Fruit fly (Drosophila melanogaster) Kc167 (cell line): ENCODE data around the gene CSN8.

Experiments
- Myc ChIP-seq: fragments of >200 bp; optimal IDR thresholded peaks from 2 replicates; lab custom pipeline; 2017; ENCODE audit warnings: missing external identifiers
- Sin3A ChIP-seq: fragments of >200 bp; optimal IDR thresholded peaks from 2 replicates; lab custom pipeline; 2018; ENCODE audit warnings: missing external identifiers
- h ChIP-seq: fragments of >200 bp; optimal IDR thresholded peaks from 3 replicates; lab custom pipeline; 2018; ENCODE audit warnings: missing external identifiers
- insv ChIP-seq: fragments of >200 bp; optimal IDR thresholded peaks from 3 replicates; lab custom pipeline; 2018; ENCODE audit warnings: missing external identifiers
- psq ChIP-seq: fragments of >200 bp; optimal IDR thresholded peaks from 2 replicates; lab custom pipeline; 2017; ENCODE audit warnings: missing external identifiers
- ttk ChIP-seq: sonication (Bioruptor generic); optimal IDR thresholded peaks from 2 replicates; lab custom pipeline; 2017; ENCODE audit warnings: missing external identifiers

The CSN8 gene

DNA sequence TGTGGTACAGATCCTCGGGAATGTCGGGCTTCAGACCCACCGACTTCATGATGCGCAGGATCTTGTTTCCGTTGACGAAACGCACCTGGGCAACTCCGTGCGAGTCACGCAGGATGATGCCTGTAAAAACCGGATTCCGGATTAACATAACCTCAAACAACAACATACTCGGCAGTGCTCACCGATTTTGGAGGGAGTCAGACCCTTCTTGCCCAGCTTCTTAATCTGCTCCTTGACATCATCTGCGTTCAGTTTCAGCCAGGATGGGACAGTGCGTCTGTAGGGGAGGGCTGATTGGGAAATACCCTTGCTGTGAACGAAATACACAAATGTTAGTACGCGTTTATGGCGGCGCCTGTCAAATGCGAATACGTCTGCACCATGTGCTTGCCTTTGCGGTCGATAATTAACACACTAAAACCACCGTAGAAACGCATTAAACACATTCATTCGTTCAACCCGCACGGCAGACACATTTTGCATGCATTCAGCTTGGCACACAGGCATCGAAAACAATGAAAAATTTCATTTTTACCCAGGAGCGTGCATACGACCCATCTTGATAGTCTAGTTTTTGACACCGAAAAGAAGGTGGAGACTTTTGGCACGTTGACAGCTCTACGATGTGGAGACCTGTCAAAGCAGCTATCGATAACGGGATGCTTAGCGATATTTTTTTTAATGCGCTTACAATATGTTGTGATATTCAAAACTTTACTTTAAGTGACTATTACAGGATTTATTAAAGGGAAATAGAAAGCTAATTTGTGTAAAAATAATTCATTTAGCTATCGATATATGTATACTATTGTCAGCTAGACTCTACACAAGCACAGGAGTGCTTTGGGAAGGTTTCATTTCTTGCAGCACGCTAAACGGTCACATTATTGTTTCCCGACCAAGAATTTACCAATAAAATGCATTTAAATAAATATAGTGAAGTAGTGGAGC lies at the start of gene CSN8, which contains the start of gene RpS13:
Gene CSN8, plus strand, starts transcription at position 850 of the 951 bp plus-strand sequence.
Gene RpS13, minus strand, starts transcription at position 657 of the 951 bp plus-strand sequence.
- no peak for TF ChIP-seq h (lab: Kevin White, UChicago)
- no peak for TF ChIP-seq Sin3A (lab: Kevin White, UChicago)
- no peak for TF ChIP-seq ttk (lab: Kevin White, UChicago)
- TF ChIP-seq Myc = no peak
- TF ChIP-seq psq = no peak
- no peak for TF ChIP-seq insv (lab: Kevin White, UChicago)

DNA sequence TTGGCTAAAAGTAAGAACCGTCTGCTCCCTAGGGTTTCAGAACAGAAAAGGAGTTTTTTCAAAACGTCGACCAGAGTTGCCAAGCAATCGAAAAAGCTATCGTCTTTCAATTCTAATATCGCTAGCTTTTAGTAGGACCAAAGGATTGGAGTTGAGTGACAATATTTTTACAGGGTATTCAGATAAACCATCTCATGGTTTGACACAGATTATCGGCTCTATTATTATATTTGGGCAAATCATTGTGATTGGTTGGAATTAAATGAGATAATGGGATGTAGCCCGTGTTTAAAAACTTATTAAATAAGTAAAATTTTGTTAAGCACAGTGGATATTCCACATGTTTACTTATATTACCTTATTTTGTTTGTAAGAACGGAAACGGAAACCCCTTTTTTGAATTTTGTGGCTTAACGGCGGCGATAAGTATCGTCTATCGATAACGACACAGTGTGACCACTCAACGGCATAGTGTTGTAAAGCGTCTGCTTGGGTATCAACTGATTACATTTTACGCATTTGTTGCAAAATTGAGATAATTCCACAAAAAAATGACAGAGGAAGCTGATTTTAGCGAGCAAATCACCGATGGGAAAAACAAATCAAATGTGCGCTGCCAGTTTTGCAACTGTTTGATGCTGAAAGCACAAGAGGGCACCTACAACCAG lies 44.7 kb upstream of the CSN8 start, which contains the start of the genes mtsh and strat:
Gene mtsh, minus strand, starts transcription at position 51 of the 668 bp plus-strand sequence.
Gene strat, plus strand, starts transcription at position 471 of the 668 bp plus-strand sequence.
- no peak for TF ChIP-seq h (lab: Kevin White, UChicago)
- no peak for TF ChIP-seq Sin3A (lab: Kevin White, UChicago)
- no peak for TF ChIP-seq psq
- TF ChIP-seq insv (lab: Kevin White, UChicago) = no peak
- no peak for TF ChIP-seq ttk (lab: Kevin White, UChicago)
- no peak for TF ChIP-seq Myc

DNA sequence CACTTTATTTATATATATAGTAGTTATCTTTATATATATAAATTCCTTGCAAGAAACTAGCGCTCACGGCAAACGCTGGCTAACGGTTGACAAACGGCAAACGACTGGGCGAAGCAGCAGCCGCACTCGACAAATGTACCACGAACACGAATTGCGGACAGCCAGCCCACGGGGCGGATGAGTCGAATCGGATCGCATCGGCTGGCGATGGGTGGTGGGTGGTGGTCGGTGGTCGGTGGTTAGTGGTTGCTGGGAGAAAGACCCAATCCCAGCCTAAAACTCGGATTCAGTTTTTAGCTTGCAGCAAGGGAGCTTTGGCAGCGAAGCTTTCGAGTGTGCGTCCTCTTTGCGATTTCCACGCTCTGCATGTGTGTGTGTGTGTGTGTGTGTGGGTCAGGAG lies 39.5 kb upstream of the CSN8 start, which contains the start of gene CG7781:
Gene CG7781, minus strand, starts transcription at position 260 of the 400 bp plus-strand sequence.
- TF ChIP-seq psq = no peak
- no peak for TF ChIP-seq h (lab: Kevin White, UChicago)
- TF ChIP-seq ttk (lab: Kevin White, UChicago) = no peak
- no peak for TF ChIP-seq Myc
- no peak for TF ChIP-seq insv (lab: Kevin White, UChicago)
- no peak for TF ChIP-seq Sin3A (lab: Kevin White, UChicago)

DNA sequence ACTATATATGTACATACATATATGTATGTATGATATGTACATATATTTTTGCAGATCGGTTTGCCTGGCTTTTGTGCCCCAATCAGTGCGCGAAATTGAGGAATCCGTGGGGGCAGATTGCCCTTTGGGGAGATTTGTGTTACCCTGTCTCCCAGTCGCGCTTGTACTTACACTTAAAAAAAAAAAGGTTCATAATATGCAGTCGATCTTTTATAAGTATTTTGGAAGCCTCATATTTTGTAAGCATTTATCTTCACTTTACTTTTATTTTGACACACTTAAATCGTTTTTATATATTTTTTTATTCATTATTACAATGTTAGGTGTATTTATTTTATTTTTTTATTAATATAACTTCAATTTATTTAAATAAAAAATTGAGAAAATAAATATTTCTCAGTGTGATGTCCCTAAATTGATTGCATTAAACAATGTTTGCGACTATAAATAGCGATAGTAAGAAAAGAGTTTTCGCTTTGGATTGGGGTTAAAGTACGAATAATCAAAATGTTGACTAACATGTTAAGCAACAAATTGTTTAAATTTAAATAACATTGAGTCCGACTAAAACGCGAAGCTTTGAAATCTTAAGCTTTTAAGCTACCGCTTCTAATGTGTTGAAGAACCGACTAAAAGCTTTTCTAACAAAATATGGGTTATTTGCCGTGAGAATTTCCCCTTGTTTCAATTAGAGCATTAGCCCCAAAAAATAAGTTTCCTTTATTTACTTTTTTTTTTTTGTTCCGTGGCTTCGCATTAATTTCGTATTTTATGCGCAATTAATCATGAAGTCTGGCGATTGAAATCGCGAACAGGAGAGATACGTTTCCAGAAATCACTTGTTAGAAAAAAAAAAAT lies 38.0 kb upstream of the CSN8 start:
- TF ChIP-seq insv (lab: Kevin White, UChicago) (no peak), h (lab: Kevin White, UChicago) (no peak), Sin3A (lab: Kevin White, UChicago) (no peak), ttk (lab: Kevin White, UChicago) (no peak), psq (no peak), Myc (no peak)

DNA sequence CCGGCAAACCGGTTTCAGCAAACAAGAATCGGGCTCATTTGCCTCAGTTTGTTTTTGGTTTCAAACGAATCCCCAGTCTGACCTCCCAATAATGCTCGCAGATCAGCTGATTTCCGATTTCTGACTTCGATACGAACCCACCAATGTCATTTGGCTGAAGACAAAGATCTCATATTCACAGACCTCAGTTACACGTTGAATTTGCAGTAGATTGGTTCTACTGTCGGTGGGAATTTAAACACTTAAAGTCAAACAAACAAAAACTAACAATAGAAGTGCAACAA lies 37.4 kb upstream of the CSN8 start, which contains the start of gene CG14275:
Gene CG14275, plus strand, starts transcription at position 185 of the 284 bp plus-strand sequence.
- TF ChIP-seq h (lab: Kevin White, UChicago) (no peak), ttk (lab: Kevin White, UChicago) (no peak), Sin3A (lab: Kevin White, UChicago) (no peak), insv (lab: Kevin White, UChicago) (no peak), Myc (no peak), psq (no peak)

DNA sequence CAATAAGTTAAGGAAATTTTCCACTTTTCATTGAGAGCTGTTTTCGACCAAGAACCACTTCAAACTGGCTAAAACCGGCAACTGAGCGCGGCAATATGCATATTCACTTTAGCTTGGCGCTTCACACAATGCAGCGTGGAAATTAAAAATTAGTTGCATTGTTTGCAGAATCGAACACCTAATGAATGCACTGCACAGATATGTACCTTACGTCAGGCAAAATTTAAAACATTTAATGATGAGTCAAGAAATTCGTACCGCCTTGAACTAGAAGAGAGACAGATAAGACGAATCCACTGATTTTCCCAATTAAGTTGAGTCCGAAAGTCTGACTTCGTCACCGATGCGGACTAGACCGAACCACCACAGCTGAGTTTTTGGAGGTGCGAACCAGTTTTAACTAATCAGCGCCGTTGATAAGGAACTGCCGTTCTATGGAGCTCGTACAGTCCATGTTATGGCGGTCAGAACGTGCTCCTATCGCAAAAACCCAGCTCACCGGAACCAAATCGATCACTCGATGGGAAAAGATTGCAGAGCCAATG lies 36.8 kb upstream of the CSN8 start:
- TF ChIP-seq insv (lab: Kevin White, UChicago) (no peak), psq (no peak), ttk (lab: Kevin White, UChicago) (no peak), Sin3A (lab: Kevin White, UChicago) (no peak), h (lab: Kevin White, UChicago) (no peak), Myc (no peak)

DNA sequence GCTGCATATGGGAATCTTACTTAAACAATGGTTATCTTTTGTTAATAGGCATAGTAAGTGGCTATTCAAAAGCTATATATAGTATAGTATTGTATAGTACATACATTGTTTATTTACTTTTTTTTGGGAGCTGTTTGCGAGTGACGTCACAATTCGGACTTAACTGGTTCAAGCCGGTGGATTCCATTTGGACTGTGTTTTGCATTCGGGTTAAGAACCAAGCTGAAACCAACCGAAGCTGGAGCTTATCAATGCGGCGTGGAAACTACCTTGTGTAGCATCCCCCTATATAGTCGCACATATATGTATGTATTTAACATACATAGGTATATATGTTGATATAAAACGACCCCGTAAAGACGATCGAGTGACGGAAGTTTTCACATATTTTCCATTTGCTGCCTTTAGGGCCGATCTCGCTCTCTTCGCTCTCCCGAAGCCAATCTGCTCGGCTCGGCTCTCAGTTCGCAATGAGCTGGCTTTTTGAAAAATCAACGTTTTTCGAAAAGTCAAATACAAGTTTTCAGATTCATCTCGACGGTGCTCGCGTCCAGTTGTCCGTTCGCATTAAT lies 36.0 kb upstream of the CSN8 start:
- TF ChIP-seq psq (no peak), h (lab: Kevin White, UChicago) (no peak), insv (lab: Kevin White, UChicago) (no peak), Sin3A (lab: Kevin White, UChicago) (no peak), Myc (no peak), ttk (lab: Kevin White, UChicago) (no peak)

DNA sequence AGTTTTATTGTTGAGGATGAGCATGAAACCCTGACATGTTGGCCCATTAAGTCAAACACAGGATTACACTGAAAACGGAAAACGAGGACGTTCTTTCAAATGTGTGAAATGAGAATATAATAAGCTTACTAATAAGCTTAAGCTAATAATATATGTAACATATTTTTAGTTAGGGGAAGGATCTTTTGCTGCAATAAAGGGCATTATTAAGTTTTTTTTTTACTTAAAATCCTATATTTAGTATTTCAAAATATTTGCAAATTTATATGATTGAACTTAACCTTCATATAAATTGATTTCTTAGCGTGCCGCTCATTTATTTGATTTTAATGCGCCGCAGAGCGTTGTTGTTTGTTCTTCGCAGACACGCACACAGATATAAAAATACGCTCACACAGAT lies 31.5 kb upstream of the CSN8 start:
- TF ChIP-seq Sin3A (lab: Kevin White, UChicago) = no peak
- no peak for TF ChIP-seq Myc

DNA sequence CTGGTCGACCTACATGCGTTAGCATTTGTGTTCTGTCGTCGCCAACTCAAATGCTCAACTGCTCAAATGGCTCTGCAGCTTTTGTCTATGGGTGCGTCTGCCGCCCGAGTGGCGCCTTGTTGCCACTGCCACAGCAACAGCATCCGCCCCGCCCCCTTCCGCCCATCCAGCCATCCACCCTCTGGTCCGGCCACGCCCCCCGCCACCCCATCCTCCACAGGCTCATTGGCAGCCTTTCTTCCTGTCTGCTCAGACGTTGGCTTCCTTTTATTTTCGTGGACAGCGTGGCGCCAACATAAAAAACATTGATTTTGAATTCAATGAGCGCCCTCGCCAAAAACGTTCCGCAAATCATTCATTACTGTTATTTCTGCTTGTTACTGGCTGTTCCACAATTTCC lies 31.0 kb upstream of the CSN8 start:
- no peak for TF ChIP-seq psq
- TF ChIP-seq Sin3A (lab: Kevin White, UChicago) = no peak
- TF ChIP-seq insv (lab: Kevin White, UChicago) = no peak
- TF ChIP-seq h (lab: Kevin White, UChicago) = no peak

DNA sequence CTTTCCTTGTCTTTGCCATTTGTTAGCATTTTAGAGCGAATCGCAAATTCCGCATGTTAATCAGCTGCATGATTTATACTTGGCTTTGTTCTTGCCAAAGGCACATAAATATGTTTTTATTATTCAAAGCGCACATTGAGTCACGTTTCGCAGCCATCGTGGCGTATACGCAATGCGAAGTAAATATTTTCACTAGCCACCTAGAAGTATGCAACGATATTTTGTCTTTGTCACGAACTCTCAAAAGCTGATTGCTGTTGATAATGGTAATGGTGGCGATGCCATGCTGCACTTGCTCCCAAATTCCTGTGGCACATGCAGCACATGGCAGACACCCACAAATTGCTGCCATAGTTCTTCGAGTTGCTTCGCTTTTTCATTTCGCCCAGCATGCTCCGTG lies 29.9 kb upstream of the CSN8 start:
- TF ChIP-seq insv (lab: Kevin White, UChicago) = no peak
- no peak for TF ChIP-seq h (lab: Kevin White, UChicago)
- TF ChIP-seq Myc = no peak

DNA sequence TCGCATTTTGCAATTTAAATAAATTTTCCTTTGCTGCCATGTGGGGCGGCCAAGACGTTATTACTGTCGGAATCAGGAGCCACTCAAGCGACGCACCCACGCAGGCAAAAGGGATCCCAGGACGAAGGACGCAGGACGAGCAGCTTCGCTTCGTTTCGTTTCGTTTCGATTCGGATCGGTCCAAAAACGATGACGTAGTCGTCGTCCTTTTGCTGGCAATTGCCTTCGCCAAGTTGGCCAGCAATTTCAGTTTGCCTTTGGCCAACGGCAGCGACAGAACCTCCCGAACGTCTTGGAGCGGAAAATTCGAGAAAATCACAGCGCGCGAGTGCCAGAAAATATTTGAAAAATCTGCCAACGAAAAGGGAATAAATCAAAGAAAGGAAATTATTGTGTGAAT lies 26.6 kb upstream of the CSN8 start, which contains the start of gene witty:
Gene witty, plus strand, starts transcription at position 249 of the 400 bp plus-strand sequence.
- TF ChIP-seq h (lab: Kevin White, UChicago) = no peak
- no peak for TF ChIP-seq Myc
- no peak for TF ChIP-seq insv (lab: Kevin White, UChicago)
- no peak for TF ChIP-seq ttk (lab: Kevin White, UChicago)
- no peak for TF ChIP-seq psq
- TF ChIP-seq Sin3A (lab: Kevin White, UChicago) = no peak
